Worm (Caenorhabditis elegans) whole organism, L1 larva: Measurements from ENCODE around the gene R03H10.7.

Source experiments
- C34B4.2 ChIP-seq: sonication (generic microtip); optimal IDR thresholded peaks from 2 replicates; lab custom pipeline; 2017; ENCODE audit warnings: mild to moderate bottlenecking, missing genetic modification characterization, missing compliant biosample characterization
- F16B12.6 ChIP-seq: fragments of 150-350 bp; optimal IDR thresholded peaks from 2 replicates; lab custom pipeline; 2014; ENCODE audit warnings: missing biosample characterization, missing genetic modification characterization
- aha-1 ChIP-seq: fragments of 150-350 bp; optimal IDR thresholded peaks from 2 replicates; lab custom pipeline; 2014; ENCODE audit warnings: missing biosample characterization, missing genetic modification characterization
- ama-1 ChIP-seq: fragments of 150-350 bp; optimal IDR thresholded peaks from 2 replicates; lab custom pipeline; 2014
- blmp-1 ChIP-seq: fragments of 150-350 bp; optimal IDR thresholded peaks from 2 replicates; lab custom pipeline; 2014; ENCODE audit warnings: missing biosample characterization, missing genetic modification characterization
- ces-1 ChIP-seq: fragments of 150-350 bp; optimal IDR thresholded peaks from 2 replicates; lab custom pipeline; 2014; ENCODE audit warnings: missing biosample characterization, missing genetic modification reagents, missing genetic modification characterization
- dpl-1 ChIP-seq, 3 experiments: fragments of 150-350 bp in 2 of 3; sonication (generic microtip) in 1 of 3; optimal IDR thresholded peaks; 2 replicates each; lab custom pipeline; 2014 to 2017; ENCODE audit warnings: missing biosample characterization in 3 of 3, missing genetic modification characterization in 3 of 3, missing genetic modification reagents in 3 of 3
- efl-3 ChIP-seq: fragments of 200-800 bp; sonication (Bioruptor generic); optimal IDR thresholded peaks from 2 replicates; lab custom pipeline; 2018; ENCODE audit warnings: mild to moderate bottlenecking, missing genetic modification characterization, missing compliant biosample characterization
- egl-13 ChIP-seq: sonication (generic microtip); optimal IDR thresholded peaks from 2 replicates; lab custom pipeline; 2016; ENCODE audit warnings: missing genotype, missing genetic modification reagents, missing genetic modification characterization, missing compliant biosample characterization
- lin-15B ChIP-seq: fragments of 150-350 bp; sonication (generic microtip); optimal IDR thresholded peaks from 3 replicates; lab custom pipeline; 2014; ENCODE audit warnings: missing biosample characterization, missing genetic modification characterization
- lsy-2 ChIP-seq, 2 experiments: fragments of 150-350 bp; optimal IDR thresholded peaks; 2 replicates each; lab custom pipeline; 2014; ENCODE audit warnings: missing biosample characterization in 2 of 2, missing genetic modification characterization in 2 of 2
- nhr-47 ChIP-seq: sonication (generic microtip); optimal IDR thresholded peaks from 2 replicates; lab custom pipeline; 2016; ENCODE audit warnings: mild to moderate bottlenecking, missing genetic modification characterization, moderate library complexity, missing compliant biosample characterization
- snpc-4 ChIP-seq: fragments of 150-350 bp; optimal IDR thresholded peaks from 2 replicates; lab custom pipeline; 2014; ENCODE audit warnings: missing biosample characterization, missing genetic modification characterization
- sup-37 ChIP-seq: fragments of 200-800 bp; sonication (Bioruptor generic); optimal IDR thresholded peaks from 2 replicates; lab custom pipeline; 2018; ENCODE audit warnings: mild to moderate bottlenecking, missing genetic modification characterization, missing compliant biosample characterization
- xbp-1 ChIP-seq: sonication (generic microtip); optimal IDR thresholded peaks from 2 replicates; lab custom pipeline; 2016; ENCODE audit warnings: missing genetic modification characterization, missing compliant biosample characterization
- zag-1 ChIP-seq: fragments of 150-350 bp; optimal IDR thresholded peaks from 2 replicates; lab custom pipeline; 2014; ENCODE audit warnings: missing biosample characterization, missing genetic modification characterization
- ztf-4 ChIP-seq: fragments of 150-350 bp; optimal IDR thresholded peaks from 2 replicates; lab custom pipeline; 2014; ENCODE audit warnings: missing biosample characterization, missing genetic modification characterization

Gene R03H10.7

DNA sequence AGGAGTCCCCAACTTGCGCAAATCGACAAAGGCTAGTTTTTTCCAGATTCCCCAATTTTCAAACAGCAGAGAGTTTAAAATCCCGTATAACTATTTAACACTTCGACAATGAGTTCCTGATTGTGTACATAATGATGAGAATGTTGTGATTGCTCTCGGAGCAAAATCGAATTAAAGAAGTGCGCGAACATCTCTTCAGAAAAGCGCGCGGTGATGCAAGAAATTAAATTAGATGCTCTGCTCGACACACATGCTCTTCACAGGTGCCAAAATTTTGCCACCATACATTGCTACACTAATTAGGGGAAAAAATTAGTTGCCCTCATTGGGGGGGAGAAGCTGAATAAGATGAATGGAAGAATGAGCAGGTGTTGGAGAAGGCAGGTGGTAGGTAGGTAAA is 49.3 kb downstream of the R03H10.7 start:
- TF ChIP-seq zag-1 (tag; lab: Kevin White, UChicago) (no peak), snpc-4 (tag; lab: Kevin White, UChicago) (no peak), dpl-1 (GFP tag; optimal IDR thresholded peaks at IDR 0.05; lab: Kevin White, UChicago) (no peak), sup-37 (no peak), ama-1 (lab: Kevin White, UChicago) (no peak), C34B4.2 (tag; lab: Kevin White, UChicago) (no peak), egl-13 (tag; lab: Kevin White, UChicago) (no peak), ces-1 (no peak), xbp-1 (tag; lab: Kevin White, UChicago) (no peak), ztf-4 (tag; lab: Kevin White, UChicago) (no peak), lin-15B (tag; lab: Kevin White, UChicago) (no peak), lsy-2 (tag; optimal IDR thresholded peaks at IDR 0.05; lab: Kevin White, UChicago) (no peak), F16B12.6 (no peak), blmp-1 (tag; lab: Kevin White, UChicago) (no peak), efl-3 (no peak), aha-1 (no peak), nhr-47 (tag; lab: Kevin White, UChicago) (no peak)
